Worm (Caenorhabditis elegans): ENCODE results near the gene hpo-9.

The hpo-9 gene

DNA sequence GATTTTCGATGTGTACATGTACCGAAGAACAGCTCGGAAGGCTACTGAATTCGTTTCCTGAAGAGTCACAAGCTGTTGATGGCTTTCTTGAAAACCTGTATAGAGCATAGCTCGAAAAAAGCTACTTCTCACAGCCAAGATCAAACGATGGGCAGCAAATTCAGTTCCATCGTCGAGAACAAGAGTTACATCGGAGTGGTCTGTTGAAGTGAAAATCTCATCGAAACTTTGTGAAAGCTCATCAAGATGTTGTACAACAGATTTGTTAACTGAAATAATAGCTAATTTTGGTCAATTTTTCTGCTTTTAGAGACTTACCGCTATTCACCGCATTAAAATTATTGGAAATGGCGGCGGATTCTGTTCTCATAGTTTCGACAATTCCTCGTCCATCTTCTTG lies 236 bp downstream of the hpo-9 start:
- TF ChIP-seq fkh-10 (GFP tag; optimal IDR thresholded peaks at IDR 0.05) = no peak
- TF ChIP-seq efl-1 (optimal IDR thresholded peaks at IDR 0.05) = no peak
- TF ChIP-seq efl-1 (GFP tag; optimal IDR thresholded peaks at IDR 0.05 in 1 of 2) = peak in 1 of 2 experiments; percentile 93

DNA sequence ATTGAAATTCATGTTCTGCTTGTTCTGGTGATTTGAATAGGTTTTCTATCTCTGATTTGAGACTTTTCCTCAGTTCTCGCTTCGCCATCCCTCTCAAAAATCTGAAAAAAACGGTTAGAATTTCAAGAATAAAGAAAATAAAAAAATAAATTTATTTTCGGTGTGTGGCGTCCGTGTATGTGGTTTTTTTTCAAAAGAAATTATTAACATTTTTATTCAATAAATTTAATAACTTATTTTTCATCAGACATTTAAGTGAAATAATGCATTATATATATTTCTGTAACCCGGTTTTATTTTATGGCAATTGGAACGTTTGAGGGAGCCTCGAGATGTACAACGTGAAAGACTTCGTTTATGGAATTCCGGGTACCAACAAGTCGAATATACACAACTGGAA lies 2.2 kb downstream of the hpo-9 start, which contains the start of gene C05C8.5:
TSS of gene C05C8.5 (minus strand) at position 101 of the 400 bp plus-strand sequence.
- TF ChIP-seq aha-1 (tag; optimal IDR thresholded peaks at IDR 0.05) = no peak
- TF ChIP-seq aly-2 (tag; optimal IDR thresholded peaks at IDR 0.05) = no peak
- no peak for TF ChIP-seq fkh-8 (tag; optimal IDR thresholded peaks at IDR 0.05)
- TF ChIP-seq egl-27 (tag; optimal IDR thresholded peaks at IDR 0.05) = no peak
- TF ChIP-seq unc-86 (tag; optimal IDR thresholded peaks at IDR 0.05) = no peak
- no peak for TF ChIP-seq lin-14 (GFP tag; optimal IDR thresholded peaks at IDR 0.05)
- no peak for TF ChIP-seq ets-5 (GFP tag; IDR thresholded peaks at IDR 0.05)
- TF ChIP-seq alr-1 (tag; optimal IDR thresholded peaks at IDR 0.05; ENCODE audit: borderline replicate concordance) = no peak
- no peak for TF ChIP-seq tbx-2 (tag; optimal IDR thresholded peaks at IDR 0.05)
- TF ChIP-seq fos-1 (tag; optimal IDR thresholded peaks at IDR 0.05) = no peak
- no peak for TF ChIP-seq tlp-1 (tag; optimal IDR thresholded peaks at IDR 0.05)
- no peak for TF ChIP-seq xbp-1 (tag; optimal IDR thresholded peaks at IDR 0.05)
- TF ChIP-seq unc-130 (tag; optimal IDR thresholded peaks at IDR 0.05) = no peak
- TF ChIP-seq hlh-17 (GFP tag; optimal IDR thresholded peaks at IDR 0.05; ENCODE audit: borderline replicate concordance) = no peak
- TF ChIP-seq nhr-237 (tag; optimal IDR thresholded peaks at IDR 0.05) = no peak
- no peak for TF ChIP-seq F16B12.6 (tag; optimal IDR thresholded peaks at IDR 0.05)
- TF ChIP-seq pag-3 (tag; optimal IDR thresholded peaks at IDR 0.05; ENCODE audit: borderline replicate concordance, insufficient read depth) = no peak

DNA sequence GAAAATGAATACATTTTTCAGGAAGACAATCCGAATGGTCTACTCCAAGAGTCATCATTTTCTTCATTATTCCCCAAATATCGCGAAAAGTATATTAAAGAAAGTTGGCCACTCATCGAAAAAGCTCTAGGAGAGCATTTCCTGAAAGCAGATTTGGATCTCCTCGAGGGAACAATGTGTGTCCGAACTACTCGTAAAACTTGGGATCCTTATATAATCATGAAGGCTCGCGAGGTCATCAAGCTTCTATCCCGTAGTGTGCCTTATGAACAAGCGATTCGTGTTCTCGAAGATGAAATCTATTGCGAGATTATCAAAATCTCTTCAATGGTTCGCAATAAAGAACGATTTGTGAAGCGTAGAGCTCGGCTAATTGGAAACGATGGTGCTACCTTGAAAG lies 5.4 kb downstream of the hpo-9 start:
- TF ChIP-seq zag-1 (tag; optimal IDR thresholded peaks at IDR 0.05) = no peak
- no peak for TF ChIP-seq Y116A8C.19 (tag; optimal IDR thresholded peaks at IDR 0.05; ENCODE audit: borderline replicate concordance)
- no peak for TF ChIP-seq C34B4.2 (tag; optimal IDR thresholded peaks at IDR 0.05)
- no peak for TF ChIP-seq nhr-19 (GFP tag; conservative IDR thresholded peaks at IDR 0.05)
- TF ChIP-seq ceh-88 (GFP tag; IDR thresholded peaks at IDR 0.05) = no peak
- no peak for TF ChIP-seq pax-3 (tag; optimal IDR thresholded peaks at IDR 0.05)
- no peak for TF ChIP-seq nhr-76 (tag; optimal IDR thresholded peaks at IDR 0.05)
- TF ChIP-seq fkh-10 (GFP tag; optimal IDR thresholded peaks at IDR 0.05) = no peak

DNA sequence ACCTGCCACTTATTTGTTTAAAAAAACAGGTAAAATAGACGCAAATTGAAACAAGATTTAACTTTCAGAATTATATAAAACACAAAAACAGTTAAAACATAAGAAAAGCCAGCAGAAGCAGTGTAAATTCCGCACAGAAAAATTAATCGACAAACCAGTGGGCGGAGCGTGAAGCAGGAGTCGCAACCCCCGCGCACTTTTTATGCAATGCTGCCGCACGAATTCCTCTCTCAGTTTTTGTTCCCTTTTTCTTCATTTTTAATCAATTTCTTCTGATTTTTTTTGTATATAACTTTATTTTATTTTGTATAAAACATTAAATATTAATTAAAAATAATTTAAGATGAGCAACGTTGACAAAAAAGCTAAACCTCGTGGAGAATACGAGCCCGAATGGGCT lies 6.1 kb downstream of the hpo-9 start, which contains the start of the genes gei-6 and krr-1:
TSS of gene gei-6 (minus strand) at position 2 of the 400 bp plus-strand sequence.
TSS of gene krr-1 (plus strand) at position 344 of the 400 bp plus-strand sequence.
- TF ChIP-seq nhr-12 (tag; optimal IDR thresholded peaks at IDR 0.05) = no peak
- TF ChIP-seq efl-1 (optimal IDR thresholded peaks at IDR 0.05) = peak; percentile 57 to 61
- peak; percentile 59 to 96 for TF ChIP-seq efl-1 (GFP tag; optimal IDR thresholded peaks at IDR 0.05 in 1 of 2)
- TF ChIP-seq fkh-4 (tag; optimal IDR thresholded peaks at IDR 0.05; ENCODE audit: borderline replicate concordance) = no peak
- peak; percentile 49 for TF ChIP-seq tbx-2 (tag; optimal IDR thresholded peaks at IDR 0.05)
- no peak for TF ChIP-seq nhr-28 (tag; optimal IDR thresholded peaks at IDR 0.05)
- TF ChIP-seq ets-5 (GFP tag; IDR thresholded peaks at IDR 0.05) = no peak
- no peak for TF ChIP-seq unc-30 (tag; optimal IDR thresholded peaks at IDR 0.05)
- peak; percentile 32 to 37 for TF ChIP-seq lsy-2 (tag; optimal IDR thresholded peaks at IDR 0.05)
- peak; percentile 63 for TF ChIP-seq skn-1 (tag; optimal IDR thresholded peaks at IDR 0.05)
- peak; percentile 36 to 57 (median 52) for TF ChIP-seq dpl-1 (GFP tag; optimal IDR thresholded peaks at IDR 0.05)
- peak; percentile 50 for TF ChIP-seq mep-1 (tag; optimal IDR thresholded peaks at IDR 0.05)
- TF ChIP-seq mdl-1 (tag; optimal IDR thresholded peaks at IDR 0.05) = peak in 1 of 2 experiments; percentile 18
- TF ChIP-seq unc-130 (tag; optimal IDR thresholded peaks at IDR 0.05) = peak; percentile 77
- peak; percentile 48 for TF ChIP-seq nhr-19 (GFP tag; conservative IDR thresholded peaks at IDR 0.05)
- TF ChIP-seq elt-3 (tag; optimal IDR thresholded peaks at IDR 0.05) = peak in 1 of 6 experiments; percentile 57
- TF ChIP-seq vab-15 (tag; optimal IDR thresholded peaks at IDR 0.05) = no peak
- TF ChIP-seq ceh-8 (GFP tag; optimal IDR thresholded peaks at IDR 0.05) = no peak
- TF ChIP-seq lin-15B (tag; optimal IDR thresholded peaks at IDR 0.05) = peak; percentile 60
- TF ChIP-seq hlh-17 (GFP tag; optimal IDR thresholded peaks at IDR 0.05; ENCODE audit: borderline replicate concordance) = no peak
- peak; percentile 24 for TF ChIP-seq nhr-90 (tag; optimal IDR thresholded peaks at IDR 0.05; ENCODE audit: poor library complexity)
- TF ChIP-seq zip-4 (GFP tag; optimal IDR thresholded peaks at IDR 0.05) = no peak
- TF ChIP-seq ceh-90 (tag; optimal IDR thresholded peaks at IDR 0.05) = no peak
- TF ChIP-seq ztf-4 (tag; optimal IDR thresholded peaks at IDR 0.05) = no peak
- TF ChIP-seq sox-4 (tag; optimal IDR thresholded peaks at IDR 0.05) = no peak
- no peak for TF ChIP-seq pag-3 (tag; optimal IDR thresholded peaks at IDR 0.05; ENCODE audit: borderline replicate concordance, insufficient read depth)
- TF ChIP-seq lin-39 (tag; optimal IDR thresholded peaks at IDR 0.05) = peak; percentile 18
- TF ChIP-seq unc-98 (GFP tag; IDR thresholded peaks at IDR 0.05) = no peak
